Fruit fly (Drosophila melanogaster) whole organism, embryonic: ENCODE data around the gene Ube4B.
A peak's percentile ranks its signal among the peaks of the same experiment; 100 is the strongest.

Experiments used
- Asciz ChIP-seq: fragments of 200-800 bp; sonication (Bioruptor generic); optimal IDR thresholded peaks from 2 replicates; lab custom pipeline; 2017; ENCODE audit warnings: missing biosample characterization, mild to moderate bottlenecking, missing genetic modification characterization, missing genetic modification reagents
- CG10366 ChIP-seq: fragments of 200-800 bp; sonication (Bioruptor generic); IDR thresholded peaks from 2 replicates; pipeline ENCODE4 v1.3.6; 2022; ENCODE audit warnings: missing biosample characterization, missing genetic modification characterization
- CG11560 ChIP-seq: fragments of 200-800 bp; sonication (Bioruptor generic); IDR thresholded peaks from 3 replicates; pipeline ENCODE4 v1.3.6; 2022; ENCODE audit warnings: missing biosample characterization, missing genetic modification characterization
- CG11696 ChIP-seq: fragments of 200-800 bp; sonication (Bioruptor generic); IDR thresholded peaks from 2 replicates; pipeline ENCODE4 v1.3.6; 2022; ENCODE audit warnings: missing biosample characterization, missing genetic modification characterization
- CG12071 ChIP-seq: fragments of 200-800 bp; sonication (Bioruptor generic); optimal IDR thresholded peaks from 3 replicates; lab custom pipeline; 2018; ENCODE audit warnings: missing biosample characterization, mild to moderate bottlenecking, missing genetic modification characterization
- CG12942 ChIP-seq: fragments of 200-800 bp; sonication (Bioruptor generic); optimal IDR thresholded peaks from 3 replicates; lab custom pipeline; 2016; ENCODE audit warnings: missing biosample characterization, missing genetic modification characterization
- CG13424 ChIP-seq: fragments of 200-800 bp; sonication (Bioruptor generic); optimal IDR thresholded peaks from 2 replicates; lab custom pipeline; 2019; ENCODE audit warnings: missing biosample characterization, mild to moderate bottlenecking, missing genetic modification characterization, moderate library complexity
- CG14667 ChIP-seq: fragments of 200-800 bp; sonication (Bioruptor generic); IDR thresholded peaks from 2 replicates; pipeline ENCODE4 v1.3.6; 2022; ENCODE audit warnings: missing biosample characterization, missing genetic modification characterization
- CG17359 ChIP-seq: fragments of 200-800 bp; sonication (Bioruptor generic); optimal IDR thresholded peaks from 3 replicates; lab custom pipeline; 2018; ENCODE audit warnings: missing biosample characterization, mild to moderate bottlenecking, missing genetic modification characterization, moderate library complexity
- CG17568 ChIP-seq: fragments of 200-800 bp; sonication (Bioruptor generic); optimal IDR thresholded peaks from 2 replicates; lab custom pipeline; 2018; ENCODE audit warnings: missing biosample characterization, mild to moderate bottlenecking, missing genetic modification characterization, moderate library complexity
- CG18599 ChIP-seq: fragments of 200-800 bp; sonication (Bioruptor generic); optimal IDR thresholded peaks from 3 replicates; lab custom pipeline; 2017; ENCODE audit warnings: missing biosample characterization, missing genetic modification characterization, mild to moderate bottlenecking, moderate library complexity, missing genetic modification reagents
- CG18619 ChIP-seq: fragments of 200-800 bp; sonication (Bioruptor generic); optimal IDR thresholded peaks from 3 replicates; lab custom pipeline; 2017; ENCODE audit warnings: missing biosample characterization, mild to moderate bottlenecking, missing genetic modification characterization
- CG30431 ChIP-seq: fragments of 200-800 bp; sonication (Bioruptor generic); optimal IDR thresholded peaks from 2 replicates; lab custom pipeline; 2017; ENCODE audit warnings: missing biosample characterization, missing genetic modification characterization
- CG32767 ChIP-seq: fragments of 200-800 bp; sonication (Bioruptor generic); IDR thresholded peaks from 2 replicates; pipeline ENCODE4 v1.3.6; 2022; ENCODE audit warnings: missing biosample characterization, missing genetic modification characterization
- CG33557 ChIP-seq: fragments of 200-800 bp; sonication (Bioruptor generic); optimal IDR thresholded peaks from 2 replicates; lab custom pipeline; 2019; ENCODE audit warnings: missing biosample characterization, mild to moderate bottlenecking, missing genetic modification characterization, moderate library complexity
- CG4424 ChIP-seq: fragments of 200-800 bp; sonication (Bioruptor generic); optimal IDR thresholded peaks from 3 replicates; lab custom pipeline; 2016; ENCODE audit warnings: missing biosample characterization, missing genetic modification characterization
- CG4707 ChIP-seq: fragments of 200-800 bp; sonication (Bioruptor generic); optimal IDR thresholded peaks from 2 replicates; lab custom pipeline; 2018; ENCODE audit warnings: missing biosample characterization, mild to moderate bottlenecking, missing genetic modification characterization, moderate library complexity
- CG4820 ChIP-seq: fragments of 200-800 bp; sonication (Bioruptor generic); optimal IDR thresholded peaks from 3 replicates; lab custom pipeline; 2016; ENCODE audit warnings: missing biosample characterization, missing genetic modification characterization
- CG5953 ChIP-seq: fragments of 200-800 bp; sonication (Bioruptor generic); IDR thresholded peaks from 2 replicates; pipeline ENCODE4 v1.3.6; 2022; ENCODE audit warnings: missing biosample characterization, missing genetic modification characterization
- CG7745 ChIP-seq: fragments of 200-800 bp; sonication (Bioruptor generic); optimal IDR thresholded peaks from 2 replicates; lab custom pipeline; 2018; ENCODE audit warnings: missing biosample characterization, mild to moderate bottlenecking, missing genetic modification characterization, moderate library complexity
- CG9437 ChIP-seq: fragments of 200-800 bp; sonication (Bioruptor generic); optimal IDR thresholded peaks from 2 replicates; lab custom pipeline; 2018; ENCODE audit warnings: missing biosample characterization, mild to moderate bottlenecking, missing genetic modification characterization
- CG9876 ChIP-seq: fragments of 200-800 bp; sonication (Bioruptor generic); optimal IDR thresholded peaks from 2 replicates; lab custom pipeline; 2016; ENCODE audit warnings: missing biosample characterization, missing genetic modification characterization
- Dbx ChIP-seq: fragments of 200-800 bp; sonication (Bioruptor generic); IDR thresholded peaks from 3 replicates; pipeline ENCODE4 v1.3.6; 2022; ENCODE audit warnings: missing biosample characterization, missing genetic modification characterization
- Dref ChIP-seq: fragments of 200-800 bp; sonication (Bioruptor generic); IDR thresholded peaks from 2 replicates; pipeline ENCODE4 v1.3.6; 2022; ENCODE audit warnings: missing biosample characterization, missing genetic modification characterization
- Eip74EF ChIP-seq, 2 experiments: fragments of 200-800 bp in 1 of 2; fragments of >200 bp in 1 of 2; sonication (Bioruptor generic) in 1 of 2; optimal IDR thresholded peaks; 2 replicates each; lab custom pipeline; 2017 to 2019; ENCODE audit warnings: missing biosample characterization in 2 of 2, missing genetic modification characterization in 2 of 2, mild to moderate bottlenecking in 1 of 2, moderate library complexity in 1 of 2
- Hmx ChIP-seq: fragments of 200-800 bp; sonication (Bioruptor generic); optimal IDR thresholded peaks from 2 replicates; lab custom pipeline; 2016; ENCODE audit warnings: missing biosample characterization, missing genetic modification characterization
- Hr39 ChIP-seq: fragments of >200 bp; optimal IDR thresholded peaks from 2 replicates; lab custom pipeline; 2017
- Jarid2 ChIP-seq: fragments of 200-800 bp; sonication (Bioruptor generic); optimal IDR thresholded peaks from 3 replicates; lab custom pipeline; 2017; ENCODE audit warnings: mild to moderate bottlenecking, missing biosample characterization, missing genetic modification reagents, missing genetic modification characterization
- MTF-1 ChIP-seq: fragments of 200-800 bp; sonication (Bioruptor generic); optimal IDR thresholded peaks from 2 replicates; lab custom pipeline; 2018; ENCODE audit warnings: missing biosample characterization, mild to moderate bottlenecking, missing genetic modification characterization, borderline replicate concordance
- Med ChIP-seq: fragments of 200-800 bp; sonication (Bioruptor generic); peaks from one replicate; lab custom pipeline; 2016; ENCODE audit warnings: missing biosample characterization, missing genetic modification characterization, mild to moderate bottlenecking, inconsistent platforms, moderate library complexity
- NFAT ChIP-seq: fragments of 200-800 bp; sonication (Bioruptor generic); IDR thresholded peaks from 2 replicates; pipeline ENCODE4 v1.3.6; 2022; ENCODE audit warnings: missing biosample characterization, missing genetic modification characterization
- Spps ChIP-seq: fragments of 200-800 bp; sonication (Bioruptor generic); optimal IDR thresholded peaks from 2 replicates; lab custom pipeline; 2018; ENCODE audit warnings: missing biosample characterization, mild to moderate bottlenecking, missing genetic modification characterization
- abd-A ChIP-seq: fragments of 200-800 bp; sonication (Bioruptor generic); optimal IDR thresholded peaks from 3 replicates; lab custom pipeline; 2019; ENCODE audit warnings: missing biosample characterization, mild to moderate bottlenecking, missing genetic modification characterization, moderate library complexity
- bigmax ChIP-seq: fragments of 200-800 bp; sonication (Bioruptor generic); optimal IDR thresholded peaks from 2 replicates; lab custom pipeline; 2018; ENCODE audit warnings: missing biosample characterization, mild to moderate bottlenecking, missing genetic modification characterization
- br ChIP-seq: fragments of >200 bp; optimal IDR thresholded peaks from 2 replicates; lab custom pipeline; 2017
- cg ChIP-seq: fragments of 200-800 bp; sonication (Bioruptor generic); optimal IDR thresholded peaks from 3 replicates; lab custom pipeline; 2019; ENCODE audit warnings: missing biosample characterization, mild to moderate bottlenecking, missing genetic modification characterization, moderate library complexity
- chif ChIP-seq, 2 experiments: fragments of 200-800 bp; sonication (Bioruptor generic); optimal IDR thresholded peaks; 3 replicates each; lab custom pipeline; 2016; ENCODE audit warnings: missing biosample characterization in 2 of 2, missing genetic modification characterization in 2 of 2
- ci ChIP-seq: fragments of 200-800 bp; sonication (Bioruptor generic); IDR thresholded peaks from 3 replicates; pipeline ENCODE4 v1.3.6; 2022; ENCODE audit warnings: missing biosample characterization, missing genetic modification characterization
- croc ChIP-seq: fragments of 200-800 bp; sonication (Bioruptor generic); conservative IDR thresholded peaks from 3 replicates; pipeline ENCODE4 v1.3.6; 2022; ENCODE audit warnings: missing biosample characterization, missing genetic modification characterization
- crol ChIP-seq: fragments of 200-800 bp; sonication (Bioruptor generic); IDR thresholded peaks from 2 replicates; pipeline ENCODE4 v1.3.6; 2022; ENCODE audit warnings: missing biosample characterization, missing genetic modification characterization
- dan ChIP-seq: fragments of 200-800 bp; sonication (Bioruptor generic); IDR thresholded peaks from 2 replicates; pipeline ENCODE4 v1.3.6; 2022; ENCODE audit warnings: missing biosample characterization, missing genetic modification characterization
- disco-r ChIP-seq: fragments of 200-800 bp; sonication (Bioruptor generic); optimal IDR thresholded peaks from 2 replicates; lab custom pipeline; 2016; ENCODE audit warnings: missing biosample characterization, missing genetic modification characterization
- fd64A ChIP-seq: fragments of 200-800 bp; sonication (Bioruptor generic); optimal IDR thresholded peaks from 3 replicates; lab custom pipeline; 2018; ENCODE audit warnings: missing biosample characterization, mild to moderate bottlenecking, missing genetic modification characterization
- inv ChIP-seq: fragments of 200-800 bp; sonication (Bioruptor generic); IDR thresholded peaks from 2 replicates; pipeline ENCODE4 v1.3.6; 2022; ENCODE audit warnings: missing biosample characterization, missing genetic modification characterization; ENCODE audit not compliant: partially characterized antibody
- odd ChIP-seq: fragments of 200-800 bp; sonication (Bioruptor generic); optimal IDR thresholded peaks from 2 replicates; lab custom pipeline; 2017; ENCODE audit warnings: missing biosample characterization, mild to moderate bottlenecking, missing genetic modification characterization
- sob ChIP-seq: fragments of 200-800 bp; sonication (Bioruptor generic); IDR thresholded peaks from 2 replicates; pipeline ENCODE4 v1.3.6; 2022; ENCODE audit warnings: missing biosample characterization, missing genetic modification characterization
- tup ChIP-seq: fragments of 200-800 bp; sonication (Bioruptor generic); optimal IDR thresholded peaks from 2 replicates; lab custom pipeline; 2016; ENCODE audit warnings: missing biosample characterization, mild to moderate bottlenecking, missing genetic modification characterization, moderate library complexity
- vfl ChIP-seq: fragments of 200-800 bp; sonication (Bioruptor generic); optimal IDR thresholded peaks from 2 replicates; lab custom pipeline; 2016; ENCODE audit warnings: missing biosample characterization, missing genetic modification characterization

Ube4B gene

DNA sequence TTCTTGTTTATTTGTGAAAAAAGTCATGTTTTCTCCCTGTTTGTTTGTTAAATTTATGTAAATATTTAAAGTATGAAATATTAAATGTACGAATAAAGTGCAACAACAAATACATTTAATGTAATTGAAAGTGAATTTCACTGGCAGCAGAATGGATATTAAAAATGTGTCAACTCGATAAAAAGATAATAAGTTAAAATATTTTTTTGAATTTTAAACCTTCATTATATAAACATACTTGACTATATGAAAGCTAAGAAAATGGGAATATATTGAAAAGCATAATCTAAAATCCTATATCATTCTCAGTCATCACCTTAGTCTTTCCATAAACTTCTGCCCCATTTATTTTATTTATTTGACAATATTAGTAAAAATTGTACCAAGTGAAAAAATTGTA is 40.7 kb downstream of the Ube4B start, which contains the start of gene Vha68-3:
Vha68-3 (plus strand) TSS at position 301 of the 400 bp plus-strand sequence.
- TF ChIP-seq Spps (no peak), CG11560 (tag; lab: Robert Waterston, UW) (no peak), CG32767 (GFP tag; lab: Robert Waterston, UW) (no peak), CG4707 (GFP tag; lab: Kevin White, UChicago) (no peak), tup (GFP tag; lab: Kevin White, UChicago) (no peak), NFAT (GFP tag; lab: Robert Waterston, UW) (no peak), CG18619 (GFP tag; lab: Kevin White, UChicago) (no peak), crol (GFP tag; lab: Robert Waterston, UW) (no peak), Dbx (GFP tag; lab: Robert Waterston, UW) (no peak)
- TF ChIP-seq, all 482 proteins: peak for 0

DNA sequence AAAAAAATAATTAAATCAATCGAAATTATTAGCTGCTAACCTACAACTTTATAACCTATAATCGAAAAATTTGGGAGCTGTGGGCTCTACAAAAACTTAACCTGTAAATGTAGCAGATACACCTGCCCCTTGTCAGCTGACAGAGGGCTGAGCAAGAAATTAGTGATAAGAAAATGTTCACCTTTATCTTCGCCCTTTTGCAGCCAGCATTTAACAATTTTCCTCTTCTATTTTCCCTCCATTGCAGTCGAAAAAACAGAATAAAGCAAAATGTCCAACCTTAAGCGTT is 43.9 kb downstream of the Ube4B start:
- TF ChIP-seq CG4424 (GFP tag; lab: Kevin White, UChicago) (no peak), MTF-1 (GFP tag; lab: Kevin White, UChicago) (no peak), Hr39 (lab: Kevin White, UChicago) (no peak), cg (GFP tag; lab: Kevin White, UChicago) (no peak), Med (peak; percentile 33), bigmax (GFP tag; lab: Kevin White, UChicago) (peak; percentile 90), CG7745 (tag; lab: Kevin White, UChicago) (no peak), croc (GFP tag; lab: Robert Waterston, UW) (no peak)

DNA sequence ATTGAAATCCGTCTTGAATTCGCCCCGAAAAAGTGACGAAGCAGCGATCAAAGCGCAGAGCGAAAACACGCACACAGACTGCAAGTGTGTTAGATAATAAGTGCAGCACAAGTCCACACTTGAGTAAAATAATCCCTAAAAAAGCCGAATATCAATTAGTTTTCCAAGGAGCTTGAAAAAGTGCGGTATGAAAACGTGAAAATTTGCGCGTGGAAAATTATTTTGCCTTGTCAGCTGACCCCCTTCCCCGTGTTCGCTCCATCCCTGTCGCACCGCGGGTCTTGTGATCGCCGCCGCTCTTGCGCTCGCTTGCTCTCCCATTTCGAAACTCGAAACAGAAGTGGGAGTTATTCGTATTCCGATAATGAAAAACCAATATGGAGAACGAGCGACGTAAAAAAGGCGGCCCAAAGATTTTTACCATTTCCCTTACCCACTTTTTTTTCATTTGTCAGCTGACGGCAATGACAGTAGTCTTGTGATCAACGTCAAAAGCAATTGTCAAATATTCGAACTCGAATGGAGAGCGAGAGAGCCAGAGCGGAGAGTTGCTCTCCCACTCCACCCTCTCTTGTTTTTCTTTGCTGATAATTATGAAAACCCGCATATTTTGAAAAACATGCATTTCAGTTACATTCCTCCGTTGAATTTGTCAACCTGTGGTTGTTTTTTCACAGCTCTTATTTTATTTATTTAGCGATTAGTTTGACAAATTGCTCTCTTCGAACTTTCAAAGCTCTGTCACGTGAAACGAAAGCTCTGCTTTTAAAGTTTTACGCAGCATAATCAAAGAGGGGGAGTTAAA is 44.5 kb downstream of the Ube4B start:
- no peak for TF ChIP-seq Hmx (GFP tag; lab: Kevin White, UChicago)
- no peak for TF ChIP-seq Jarid2 (GFP tag; lab: Kevin White, UChicago)
- TF ChIP-seq CG9876 (GFP tag; lab: Kevin White, UChicago): no peak
- TF ChIP-seq CG33557: no peak
- TF ChIP-seq CG12942 (GFP tag; lab: Kevin White, UChicago): no peak
- no peak for TF ChIP-seq CG5953 (GFP tag; lab: Robert Waterston, UW)
- no peak for TF ChIP-seq CG17568 (GFP tag; lab: Kevin White, UChicago)
- TF ChIP-seq disco-r (GFP tag; lab: Kevin White, UChicago): no peak
- TF ChIP-seq inv (GFP tag; lab: Robert Waterston, UW): no peak
- TF ChIP-seq CG17359 (tag; lab: Kevin White, UChicago): no peak
- no peak for TF ChIP-seq dan (GFP tag; lab: Robert Waterston, UW)
- TF ChIP-seq CG18599 (GFP tag; lab: Kevin White, UChicago): no peak
- no peak for TF ChIP-seq odd (GFP tag; lab: Kevin White, UChicago)
- TF ChIP-seq CG12071: no peak
- no peak for TF ChIP-seq Asciz (GFP tag; lab: Kevin White, UChicago)
- no peak for TF ChIP-seq CG9437
- no peak for TF ChIP-seq CG10366 (GFP tag; lab: Robert Waterston, UW)
- TF ChIP-seq chif (GFP tag; optimal IDR thresholded peaks at IDR 0.05; lab: Kevin White, UChicago): no peak
- no peak for TF ChIP-seq CG11696 (GFP tag; lab: Robert Waterston, UW)
- no peak for TF ChIP-seq CG4820 (GFP tag; lab: Kevin White, UChicago)
- no peak for TF ChIP-seq Eip74EF (GFP tag; optimal IDR thresholded peaks at IDR 0.05; lab: Kevin White, UChicago)
- no peak for TF ChIP-seq abd-A (tag; lab: Kevin White, UChicago)
- no peak for TF ChIP-seq CG13424 (tag; lab: Kevin White, UChicago)
- no peak for TF ChIP-seq ci
- no peak for TF ChIP-seq sob (GFP tag; lab: Robert Waterston, UW)
- TF ChIP-seq Dref: no peak
- TF ChIP-seq br (lab: Kevin White, UChicago): no peak
- no peak for TF ChIP-seq CG14667
- TF ChIP-seq fd64A (GFP tag; lab: Kevin White, UChicago): no peak
- no peak for TF ChIP-seq CG30431 (GFP tag; lab: Kevin White, UChicago)
- TF ChIP-seq vfl (GFP tag; lab: Kevin White, UChicago): no peak
